Worm (Caenorhabditis elegans): Measurements from ENCODE around the gene M106.3.

M106.3 gene

ce11 chrII:10884396-10884795, 23.7 kb upstream of the M106.3 start, which contains the start of gene egg-3:
egg-3 (minus strand) TSS chrII:10884441.
- no peak for TF ChIP-seq K09A11.1 (tag; optimal IDR thresholded peaks at IDR 0.05; ENCODE audit: insufficient read depth)
- TF ChIP-seq elt-4 (tag; optimal IDR thresholded peaks at IDR 0.05) = no peak
- TF ChIP-seq ets-4 (tag; optimal IDR thresholded peaks at IDR 0.05) = no peak
- TF ChIP-seq ceh-30 (tag; optimal IDR thresholded peaks at IDR 0.05) = no peak
- TF ChIP-seq unc-42 (tag; optimal IDR thresholded peaks at IDR 0.05) = no peak
- TF ChIP-seq dve-1 (tag; optimal IDR thresholded peaks at IDR 0.05) = no peak
- TF ChIP-seq hlh-6 (tag; optimal IDR thresholded peaks at IDR 0.05) = no peak
- no peak for TF ChIP-seq madf-2 (tag; optimal IDR thresholded peaks at IDR 0.05)
- TF ChIP-seq T23F11.4 (GFP tag; optimal IDR thresholded peaks at IDR 0.05) = no peak
- no peak for TF ChIP-seq pag-3 (tag; optimal IDR thresholded peaks at IDR 0.05; ENCODE audit: borderline replicate concordance)
- no peak for TF ChIP-seq fkh-10 (GFP tag; optimal IDR thresholded peaks at IDR 0.05)
- TF ChIP-seq unc-3 (GFP tag; conservative IDR thresholded peaks at IDR 0.05) = no peak
- no peak for TF ChIP-seq unc-3 (tag; optimal IDR thresholded peaks at IDR 0.05)
- no peak for TF ChIP-seq gmeb-2 (tag; optimal IDR thresholded peaks at IDR 0.05)
- no peak for TF ChIP-seq odd-2 (tag; optimal IDR thresholded peaks at IDR 0.05)
- TF ChIP-seq mec-3 (tag; optimal IDR thresholded peaks at IDR 0.05; ENCODE audit: borderline replicate concordance) = no peak
- TF ChIP-seq sox-2 (GFP tag; IDR thresholded peaks at IDR 0.05) = no peak

- TF ChIP-seq pqm-1 (tag; optimal IDR thresholded peaks at IDR 0.05) (no peak), ceh-31 (tag; optimal IDR thresholded peaks at IDR 0.05) (no peak), ztf-16 (tag; optimal IDR thresholded peaks at IDR 0.05) (no peak), K02D7.2 (tag; optimal IDR thresholded peaks at IDR 0.05) (no peak), pha-4 (tag; optimal IDR thresholded peaks at IDR 0.05) (no peak), ceh-19 (GFP tag; optimal IDR thresholded peaks at IDR 0.05) (no peak), ceh-45 (GFP tag; IDR thresholded peaks at IDR 0.05) (no peak), hlh-13 (GFP tag; optimal IDR thresholded peaks at IDR 0.05) (no peak), dve-1 (tag; optimal IDR thresholded peaks at IDR 0.05) (no peak), ttx-3 (tag; optimal IDR thresholded peaks at IDR 0.05) (no peak), pat-9 (tag; optimal IDR thresholded peaks at IDR 0.05) (no peak), hlh-15 (tag; optimal IDR thresholded peaks at IDR 0.05) (no peak), tbx-7 (tag; optimal IDR thresholded peaks at IDR 0.05) (no peak)
These were observed 19.9 kb upstream of the M106.3 start, which contains the start of gene lurp-1 for ce11 chrII:10880625-10881024. lurp-1 (plus strand) TSS chrII:10880925.

- TF ChIP-seq ceh-34 (tag; optimal IDR thresholded peaks at IDR 0.05) (no peak), elt-4 (tag; optimal IDR thresholded peaks at IDR 0.05) (no peak), hlh-13 (GFP tag; optimal IDR thresholded peaks at IDR 0.05) (no peak), dmd-4 (tag; optimal IDR thresholded peaks at IDR 0.05; ENCODE audit: borderline replicate concordance) (no peak), ceh-14 (tag; optimal IDR thresholded peaks at IDR 0.05) (no peak), ceh-31 (tag; optimal IDR thresholded peaks at IDR 0.05) (no peak), che-1 (tag; optimal IDR thresholded peaks at IDR 0.05) (no peak)
These were observed 12.9 kb upstream of the M106.3 start, which contains the start of gene orc-2 for ce11 chrII:10873631-10874030. orc-2 (plus strand) TSS chrII:10873931.

- TF ChIP-seq gmeb-2 (tag; optimal IDR thresholded peaks at IDR 0.05) (no peak), hlh-30 (tag; optimal IDR thresholded peaks at IDR 0.05; ENCODE audit: insufficient read depth) (peak; percentile 81), pqm-1 (tag; optimal IDR thresholded peaks at IDR 0.05) (no peak), rnt-1 (tag; optimal IDR thresholded peaks at IDR 0.05) (peak; percentile 41), ceh-48 (tag; optimal IDR thresholded peaks at IDR 0.05) (no peak), pag-3 (tag; optimal IDR thresholded peaks at IDR 0.05; ENCODE audit: borderline replicate concordance) (no peak), hlh-8 (tag; optimal IDR thresholded peaks at IDR 0.05) (peak; percentile 55), ceh-2 (tag; optimal IDR thresholded peaks at IDR 0.05) (peak; percentile 92), sdc-2 (tag; optimal IDR thresholded peaks at IDR 0.05) (no peak), ref-2 (tag; optimal IDR thresholded peaks at IDR 0.05) (peak; percentile 73), pax-1 (tag; optimal IDR thresholded peaks at IDR 0.05) (no peak), mec-3 (tag; optimal IDR thresholded peaks at IDR 0.05; ENCODE audit: borderline replicate concordance) (no peak), dve-1 (tag; optimal IDR thresholded peaks at IDR 0.05) (no peak), unc-3 (GFP tag; conservative IDR thresholded peaks at IDR 0.05) (0 out of 2 replicates have a peak, but pooled peaks have one; percentile 17), unc-3 (tag; optimal IDR thresholded peaks at IDR 0.05) (no peak), lin-11 (tag; optimal IDR thresholded peaks at IDR 0.05) (no peak), nhr-11 (tag; optimal IDR thresholded peaks at IDR 0.05) (no peak), T23F11.4 (GFP tag; optimal IDR thresholded peaks at IDR 0.05) (no peak), ceh-24 (tag; optimal IDR thresholded peaks at IDR 0.05) (no peak), nhr-232 (tag; optimal IDR thresholded peaks at IDR 0.05) (no peak), unc-86 (tag; optimal IDR thresholded peaks at IDR 0.05) (no peak), odd-2 (tag; optimal IDR thresholded peaks at IDR 0.05) (no peak), Y22D7AL.16 (tag; optimal IDR thresholded peaks at IDR 0.05) (no peak), K09A11.1 (tag; optimal IDR thresholded peaks at IDR 0.05; ENCODE audit: insufficient read depth) (no peak)
These were observed 11.8 kb upstream of the M106.3 start, which contains the start of the genes cyn-4 and copz-1 for ce11 chrII:10872541-10872940. cyn-4 (minus strand) TSS chrII:10872611. copz-1 (plus strand) TSS chrII:10872879.

All from whole organism, late embryonic.